Fruit fly (Drosophila melanogaster): ENCODE measurements around the gene PIG-Wa.
A peak's percentile ranks its signal among the peaks of the same experiment; 100 is the strongest.

PIG-Wa gene

dm6 chr2L:2375655-2376417 is 7.2 kb upstream of the PIG-Wa start, which contains the start of gene Atxn7 (continued):
- TF ChIP-seq CG14441 (GFP tag; IDR thresholded peaks at IDR 0.05), result peak; percentile 63
- TF ChIP-seq CG1024 (GFP tag; IDR thresholded peaks at IDR 0.05), result 0 out of 2 replicates have a peak, but pooled peaks have one; percentile 21
- TF ChIP-seq CG2120 (GFP tag; optimal IDR thresholded peaks at IDR 0.05), result peak; percentile 16
- no peak for TF ChIP-seq CG13123 (GFP tag; optimal IDR thresholded peaks at IDR 0.05)
- TF ChIP-seq CG17802 (tag; optimal IDR thresholded peaks at IDR 0.05), result peak; percentile 17
- TF ChIP-seq Gsc (GFP tag; IDR thresholded peaks at IDR 0.05), result no peak
- peak; percentile 99 for TF ChIP-seq chinmo (GFP tag; IDR thresholded peaks at IDR 0.05; ENCODE audit: partially characterized antibody)

- TF ChIP-seq CG6813 (GFP tag; optimal IDR thresholded peaks at IDR 0.05), result peak; percentile 23
- 0 out of 3 replicates have a peak, but pooled peaks have one; percentile 33 for TF ChIP-seq zfh1 (GFP tag; IDR thresholded peaks at IDR 0.05)
- peak; percentile 15; the same call in 1 of the 3 replicates for TF ChIP-seq CG11695 (GFP tag; IDR thresholded peaks at IDR 0.05)
- peak; percentile 2 for TF ChIP-seq CG1603 (tag; optimal IDR thresholded peaks at IDR 0.05)
- TF ChIP-seq ara (GFP tag; IDR thresholded peaks at IDR 0.05), result no peak
- TF ChIP-seq CG3065 (GFP tag; optimal IDR thresholded peaks at IDR 0.05), result no peak
- no peak for TF ChIP-seq CG3163 (GFP tag; optimal IDR thresholded peaks at IDR 0.05)
- TF ChIP-seq CG16779 (GFP tag; IDR thresholded peaks at IDR 0.05), result 0 out of 2 replicates have a peak, but pooled peaks have one; percentile 11
Observed at dm6 chr2L:2376418-2376702, 6.6 kb upstream of the PIG-Wa start.

- TF ChIP-seq CG2129 (GFP tag; IDR thresholded peaks at IDR 0.05; ENCODE audit: partially characterized antibody), result no peak
- TF ChIP-seq Aef1 (GFP tag; IDR thresholded peaks at IDR 0.05), result peak; percentile 97
- peak; percentile 90 for TF ChIP-seq trem (tag; optimal IDR thresholded peaks at IDR 0.05)
- peak; percentile 95 for TF ChIP-seq H15 (GFP tag; IDR thresholded peaks at IDR 0.05)
- TF ChIP-seq CG9932 (GFP tag; IDR thresholded peaks at IDR 0.05), result peak; percentile 95
- peak; percentile 51 for TF ChIP-seq CG6854 (GFP tag; optimal IDR thresholded peaks at IDR 0.05)
- TF ChIP-seq Dll (GFP tag; IDR thresholded peaks at IDR 0.05; ENCODE audit: partially characterized antibody), result no peak
- TF ChIP-seq CG10654 (GFP tag; optimal IDR thresholded peaks at IDR 0.05), result peak; percentile 82
- peak; percentile 84 for TF ChIP-seq CG12104 (GFP tag; optimal IDR thresholded peaks at IDR 0.05)
- peak; percentile 68 for TF ChIP-seq Elba2 (GFP tag; optimal IDR thresholded peaks at IDR 0.05)
- peak; percentile 71 for TF ChIP-seq CG4854 (GFP tag; optimal IDR thresholded peaks at IDR 0.05)
- TF ChIP-seq MESR4 (GFP tag; optimal IDR thresholded peaks at IDR 0.05), result no peak
- peak; percentile 94 for TF ChIP-seq CG5953 (GFP tag; IDR thresholded peaks at IDR 0.05)
- TF ChIP-seq shn (GFP tag; optimal IDR thresholded peaks at IDR 0.05), result peak; percentile 57
- TF ChIP-seq CG3407 (GFP tag; optimal IDR thresholded peaks at IDR 0.05), result peak; percentile 86
- TF ChIP-seq CG4282 (GFP tag; optimal IDR thresholded peaks at IDR 0.05), result no peak
- TF ChIP-seq sisA (GFP tag; IDR thresholded peaks at IDR 0.05), result peak; percentile 96
- peak; percentile 79 for TF ChIP-seq E2f2 (GFP tag; IDR thresholded peaks at IDR 0.05)
- peak; percentile 90 for TF ChIP-seq CG7357 (GFP tag; IDR thresholded peaks at IDR 0.05)
- TF ChIP-seq ind (GFP tag; optimal IDR thresholded peaks at IDR 0.05), result peak; percentile 85
- TF ChIP-seq repo (GFP tag; optimal IDR thresholded peaks at IDR 0.05), result peak; percentile 20
- peak; percentile 39 for TF ChIP-seq Dad (GFP tag; optimal IDR thresholded peaks at IDR 0.05)
- peak; percentile 49 for TF ChIP-seq CG31365 (tag; optimal IDR thresholded peaks at IDR 0.05)
- peak; percentile 51 for TF ChIP-seq Mes4 (GFP tag; optimal IDR thresholded peaks at IDR 0.05)
- TF ChIP-seq ewg (GFP tag; optimal IDR thresholded peaks at IDR 0.05), result peak; percentile 84
- peak; percentile 73 for TF ChIP-seq MTF-1 (GFP tag; optimal IDR thresholded peaks at IDR 0.05; ENCODE audit: borderline replicate concordance)
- TF ChIP-seq CG1024 (GFP tag; IDR thresholded peaks at IDR 0.05), result peak; percentile 94
- TF ChIP-seq ranshi (GFP tag; IDR thresholded peaks at IDR 0.05), result peak; percentile 97
- TF ChIP-seq D19B (GFP tag; optimal IDR thresholded peaks at IDR 0.05), result peak; percentile 68
- peak; percentile 82; the same call in 2 of the 3 replicates for TF ChIP-seq sr (GFP tag; IDR thresholded peaks at IDR 0.05)
- TF ChIP-seq CG9876 (GFP tag; optimal IDR thresholded peaks at IDR 0.05), result no peak
- no peak for TF ChIP-seq CG8478 (optimal IDR thresholded peaks at IDR 0.05)
- TF ChIP-seq CG8388 (GFP tag; optimal IDR thresholded peaks at IDR 0.05), result peak; percentile 94
- peak; percentile 92 for TF ChIP-seq CG11085 (GFP tag; IDR thresholded peaks at IDR 0.05)
Observed at dm6 chr2L:2380805-2381204, 2.2 kb upstream of the PIG-Wa start, which contains the start of gene Eogt. TSS of gene Eogt (plus strand) at chr2L:2381097.
